Worm (Caenorhabditis elegans) whole organism, L1 larva: Measurements from ENCODE around the gene col-78.

Experiments
- ama-1 ChIP-seq: fragments of 150-350 bp; optimal IDR thresholded peaks from 2 replicates; lab custom pipeline; 2014
- jun-1 ChIP-seq: fragments of 150-350 bp; optimal IDR thresholded peaks from 2 replicates; lab custom pipeline; 2014; ENCODE audit warnings: missing biosample characterization, missing genetic modification reagents, missing genetic modification characterization
- lin-15B ChIP-seq: fragments of 150-350 bp; sonication (generic microtip); optimal IDR thresholded peaks from 3 replicates; lab custom pipeline; 2014; ENCODE audit warnings: missing biosample characterization, missing genetic modification characterization
- mdl-1 ChIP-seq, 2 experiments: fragments of 150-350 bp; optimal IDR thresholded peaks; 2 replicates each; lab custom pipeline; 2014 to 2017; ENCODE audit warnings: missing biosample characterization in 2 of 2, missing genetic modification characterization in 2 of 2, inconsistent platforms in 1 of 2
- nhr-11 ChIP-seq: fragments of 150-350 bp; optimal IDR thresholded peaks from 2 replicates; lab custom pipeline; 2014; ENCODE audit warnings: missing biosample characterization, missing genetic modification characterization
- nhr-85 ChIP-seq: sonication (generic microtip); peaks from one replicate; lab custom pipeline; 2016; ENCODE audit warnings: missing genetic modification characterization, inconsistent platforms, missing compliant biosample characterization
- skn-1 ChIP-seq: fragments of 150-350 bp; optimal IDR thresholded peaks from 2 replicates; lab custom pipeline; 2014; ENCODE audit warnings: missing biosample characterization, missing genetic modification characterization
- snpc-4 ChIP-seq: fragments of 150-350 bp; optimal IDR thresholded peaks from 2 replicates; lab custom pipeline; 2014; ENCODE audit warnings: missing biosample characterization, missing genetic modification characterization
- ztf-4 ChIP-seq: fragments of 150-350 bp; optimal IDR thresholded peaks from 2 replicates; lab custom pipeline; 2014; ENCODE audit warnings: missing biosample characterization, missing genetic modification characterization

DNA sequence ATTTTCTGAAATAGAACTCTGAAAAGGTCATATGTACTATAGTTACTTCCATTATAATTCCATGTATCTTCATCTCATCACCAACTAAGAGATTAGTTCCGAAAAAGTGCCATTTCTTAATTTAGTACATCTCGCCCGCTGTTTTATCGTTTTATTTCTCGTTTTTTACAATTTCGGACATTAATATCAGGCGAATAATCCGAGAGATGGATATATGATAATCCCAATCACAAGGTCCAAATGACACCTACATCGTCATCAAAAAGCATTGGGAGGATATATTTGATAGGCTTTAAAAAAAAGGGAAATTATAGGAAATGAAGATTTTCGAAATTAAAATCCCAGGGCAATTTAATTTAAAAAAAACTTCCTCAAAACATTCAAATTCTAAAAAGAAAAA is 32.0 kb upstream of the col-78 start:
- TF ChIP-seq skn-1 (tag; lab: Kevin White, UChicago) (no peak), nhr-11 (tag; lab: Kevin White, UChicago) (no peak), lin-15B (tag; lab: Kevin White, UChicago) (no peak), jun-1 (tag; lab: Kevin White, UChicago) (no peak), nhr-85 (no peak), ztf-4 (tag; lab: Kevin White, UChicago) (no peak), mdl-1 (tag; optimal IDR thresholded peaks at IDR 0.05; lab: Kevin White, UChicago) (no peak), ama-1 (no peak), snpc-4 (no peak)
